Worm (Caenorhabditis elegans): ENCODE measurements around the gene Y62F5A.9.

ce11 chrII:11500198-11500597 is 38.4 kb downstream of the Y62F5A.9 start, which contains the start of gene B0334.20:
- TF ChIP-seq ama-1 (optimal IDR thresholded peaks at IDR 0.05) (no peak), hmbx-1 (tag; optimal IDR thresholded peaks at IDR 0.05) (no peak), F13C5.2 (tag; optimal IDR thresholded peaks at IDR 0.05) (no peak), hnd-1 (tag; optimal IDR thresholded peaks at IDR 0.05) (no peak), ceh-13 (GFP tag; optimal IDR thresholded peaks at IDR 0.05) (no peak), B0310.2 (tag; optimal IDR thresholded peaks at IDR 0.05) (no peak), scrt-1 (GFP tag; IDR thresholded peaks at IDR 0.05) (no peak), sea-1 (GFP tag; conservative IDR thresholded peaks at IDR 0.05) (no peak)
